Worm (Caenorhabditis elegans): Measurements from ENCODE around the gene nspg-9.

DNA sequence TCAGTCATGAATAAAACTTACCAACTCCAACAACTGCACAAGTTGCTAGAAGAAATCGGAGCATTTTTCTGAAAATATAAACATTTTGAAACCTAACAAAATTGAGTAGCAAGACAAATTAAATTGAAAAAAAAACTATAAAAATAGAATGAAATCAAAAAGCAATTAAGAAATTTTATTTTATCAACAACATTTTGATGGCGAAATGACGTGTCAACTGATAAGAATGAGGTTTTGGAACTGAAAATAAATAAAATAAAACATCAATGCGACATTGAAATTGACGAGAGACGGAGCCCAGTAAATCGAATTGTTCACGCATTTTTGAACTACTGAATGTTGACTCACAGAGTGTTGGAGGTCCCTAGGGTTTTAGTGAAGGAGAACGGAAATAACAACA, 25.8 kb upstream of the nspg-9 start, which contains the start of gene F55B11.4:
- TF ChIP-seq hlh-8 (tag; optimal IDR thresholded peaks at IDR 0.05) (no peak), pha-4 (tag; optimal IDR thresholded peaks at IDR 0.05) (no peak), rnt-1 (tag; optimal IDR thresholded peaks at IDR 0.05) (no peak), C08G9.2 (tag; optimal IDR thresholded peaks at IDR 0.05) (no peak), F13H6.1 (tag; optimal IDR thresholded peaks at IDR 0.05) (no peak), nhr-11 (tag; optimal IDR thresholded peaks at IDR 0.05) (no peak)

All from whole organism, late embryonic.